Fruit fly (Drosophila melanogaster) whole organism: ENCODE data around the gene Sema1a.

ENCODE experiments used
- CG8478 ChIP-seq: fragments of >200 bp; optimal IDR thresholded peaks from 2 replicates; lab custom pipeline; 2018; ENCODE audit warnings: inconsistent platforms
- Dll ChIP-seq: fragments of >200 bp; optimal IDR thresholded peaks from 2 replicates; lab custom pipeline; 2017
- EcR ChIP-seq, 2 experiments: fragments of >200 bp; optimal IDR thresholded peaks; 2 replicates each; lab custom pipeline; 2017; ENCODE audit warnings: missing biosample characterization in 2 of 2, missing genetic modification characterization in 2 of 2, missing genetic modification reagents in 2 of 2
- pan ChIP-seq: fragments of >200 bp; optimal IDR thresholded peaks from 2 replicates; lab custom pipeline; 2017
- psq ChIP-seq: fragments of >200 bp; optimal IDR thresholded peaks from 2 replicates; lab custom pipeline; 2017
- usp ChIP-seq: fragments of >200 bp; optimal IDR thresholded peaks from 2 replicates; lab custom pipeline; 2017; ENCODE audit warnings: missing biosample characterization, missing genetic modification characterization, mixed read lengths

Sema1a gene

dm6 chr2L:8545393-8546100 lies 3.6 kb downstream of the Sema1a start:
- TF ChIP-seq psq (lab: Kevin White, UChicago) = no peak
- TF ChIP-seq CG8478 (lab: Kevin White, UChicago) = no peak
- no peak for TF ChIP-seq pan (lab: Kevin White, UChicago)
- no peak for TF ChIP-seq Dll (lab: Kevin White, UChicago)
- no peak for TF ChIP-seq EcR (GFP tag; optimal IDR thresholded peaks at IDR 0.05; lab: Kevin White, UChicago)
- no peak for TF ChIP-seq usp (GFP tag; lab: Kevin White, UChicago)

DNA sequence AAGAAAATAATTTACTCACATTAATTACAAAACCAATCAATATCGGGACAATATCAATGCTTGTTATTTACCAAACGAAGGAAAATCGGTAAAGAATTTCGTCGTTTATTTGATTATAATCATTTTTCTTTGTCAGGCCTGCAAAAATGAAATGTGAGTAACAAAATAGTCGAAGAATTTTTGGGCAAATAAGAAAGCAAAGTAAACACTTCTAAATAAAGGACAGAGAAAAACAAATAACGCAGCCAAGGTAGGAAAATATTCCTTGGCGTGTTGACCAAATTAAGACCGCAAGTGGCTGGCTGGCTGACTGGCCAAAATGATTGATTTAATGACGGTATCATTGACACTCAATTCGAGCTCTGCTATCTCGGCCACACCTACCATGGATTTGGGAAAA lies 6.2 kb downstream of the Sema1a start:
- TF ChIP-seq CG8478 (lab: Kevin White, UChicago) (no peak), usp (GFP tag; lab: Kevin White, UChicago) (no peak), pan (lab: Kevin White, UChicago) (no peak), psq (lab: Kevin White, UChicago) (no peak), Dll (lab: Kevin White, UChicago) (no peak), EcR (GFP tag; optimal IDR thresholded peaks at IDR 0.05; lab: Kevin White, UChicago) (no peak)

DNA sequence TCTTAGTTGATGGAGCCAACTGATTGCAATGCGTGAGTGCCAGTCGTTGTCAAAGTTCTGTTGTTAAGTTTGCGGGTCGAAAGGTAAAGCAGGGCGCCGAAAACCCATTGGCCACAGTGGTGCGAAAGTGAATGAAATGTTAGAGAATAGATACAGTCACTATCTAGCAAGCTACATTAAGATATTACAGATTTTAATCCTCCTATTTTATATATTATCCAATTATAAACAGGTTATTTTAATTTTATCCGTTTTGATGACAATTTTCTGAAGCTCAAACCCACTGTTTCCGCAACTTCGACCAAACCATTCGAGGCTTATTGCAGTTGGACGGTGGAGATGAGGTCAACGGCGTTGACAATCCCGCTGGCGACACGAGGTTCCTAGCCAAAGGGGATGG lies 10.5 kb downstream of the Sema1a start:
- TF ChIP-seq usp (GFP tag; lab: Kevin White, UChicago) (no peak), CG8478 (lab: Kevin White, UChicago) (no peak), psq (lab: Kevin White, UChicago) (no peak), pan (lab: Kevin White, UChicago) (no peak), EcR (GFP tag; optimal IDR thresholded peaks at IDR 0.05; lab: Kevin White, UChicago) (no peak), Dll (lab: Kevin White, UChicago) (no peak)

dm6 chr2L:8553789-8554626 lies 12.1 kb downstream of the Sema1a start:
- no peak for TF ChIP-seq usp (GFP tag; lab: Kevin White, UChicago)
- no peak for TF ChIP-seq EcR (GFP tag; optimal IDR thresholded peaks at IDR 0.05; lab: Kevin White, UChicago)
- TF ChIP-seq psq (lab: Kevin White, UChicago) = no peak
- TF ChIP-seq CG8478 (lab: Kevin White, UChicago) = no peak
- TF ChIP-seq pan (lab: Kevin White, UChicago) = no peak
- no peak for TF ChIP-seq Dll (lab: Kevin White, UChicago)

dm6 chr2L:8556207-8556606 lies 14.3 kb downstream of the Sema1a start:
- no peak for TF ChIP-seq Dll (lab: Kevin White, UChicago)
- TF ChIP-seq psq (lab: Kevin White, UChicago) = no peak
- TF ChIP-seq usp (GFP tag; lab: Kevin White, UChicago) = no peak

dm6 chr2L:8570408-8571072 lies 28.6 kb downstream of the Sema1a start:
- TF ChIP-seq Dll (lab: Kevin White, UChicago) (no peak), EcR (GFP tag; optimal IDR thresholded peaks at IDR 0.05; lab: Kevin White, UChicago) (no peak), usp (GFP tag; lab: Kevin White, UChicago) (no peak), CG8478 (lab: Kevin White, UChicago) (no peak), psq (lab: Kevin White, UChicago) (no peak), pan (lab: Kevin White, UChicago) (no peak)

dm6 chr2L:8572900-8573299 lies 31.0 kb downstream of the Sema1a start:
- no peak for TF ChIP-seq CG8478 (lab: Kevin White, UChicago)
- TF ChIP-seq pan (lab: Kevin White, UChicago) = no peak

dm6 chr2L:8574258-8574657 lies 32.3 kb downstream of the Sema1a start:
- TF ChIP-seq CG8478 (lab: Kevin White, UChicago) (no peak), Dll (lab: Kevin White, UChicago) (no peak), usp (GFP tag; lab: Kevin White, UChicago) (no peak)

DNA sequence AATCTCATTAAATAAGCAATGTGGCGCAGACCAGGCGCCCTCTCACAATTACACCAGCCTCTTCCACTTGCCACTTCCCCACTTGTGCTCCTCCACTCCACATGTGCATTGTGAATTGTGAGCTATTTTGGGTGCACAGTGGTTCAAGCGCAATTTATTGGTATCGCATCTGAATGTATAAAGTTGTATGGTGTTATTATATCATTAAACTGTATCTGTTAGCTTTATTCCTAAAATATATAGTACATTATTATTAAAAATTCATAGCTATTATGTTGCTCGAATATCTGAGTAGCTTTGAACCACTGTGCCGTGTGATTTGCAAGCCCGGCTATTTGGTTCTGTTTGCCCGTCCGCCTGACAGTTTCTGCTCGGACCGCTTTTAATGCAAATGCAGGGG lies 33.0 kb downstream of the Sema1a start:
- TF ChIP-seq usp (GFP tag; lab: Kevin White, UChicago) = no peak
- no peak for TF ChIP-seq CG8478 (lab: Kevin White, UChicago)
- TF ChIP-seq psq (lab: Kevin White, UChicago) = no peak
- TF ChIP-seq EcR (GFP tag; optimal IDR thresholded peaks at IDR 0.05; lab: Kevin White, UChicago) = no peak
- TF ChIP-seq pan (lab: Kevin White, UChicago) = no peak
- TF ChIP-seq Dll (lab: Kevin White, UChicago) = no peak

DNA sequence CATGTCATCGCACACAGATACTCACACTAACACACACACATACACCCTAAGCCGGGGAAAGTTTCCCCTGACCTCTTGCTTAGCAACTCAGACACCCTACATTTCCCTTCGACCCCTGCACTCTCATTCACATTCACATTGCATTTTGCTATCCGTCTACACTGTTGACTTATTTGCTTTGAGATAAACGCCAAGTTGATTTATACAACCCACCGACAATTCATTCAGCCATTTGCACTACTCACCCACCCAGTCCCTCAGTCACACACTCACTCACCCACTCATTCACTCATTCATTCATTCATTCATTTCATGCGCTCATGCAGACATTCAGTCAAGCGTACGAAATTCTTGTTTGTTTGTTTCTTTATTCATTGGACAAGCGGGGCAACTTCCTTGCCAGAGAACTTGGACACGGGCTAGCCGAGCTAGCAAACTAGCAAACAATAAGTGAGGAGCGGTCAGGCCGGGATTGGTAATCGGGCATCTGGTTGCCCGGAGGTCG lies 34.6 kb downstream of the Sema1a start:
- no peak for TF ChIP-seq psq (lab: Kevin White, UChicago)
- TF ChIP-seq Dll (lab: Kevin White, UChicago) = no peak
- TF ChIP-seq usp (GFP tag; lab: Kevin White, UChicago) = no peak
- no peak for TF ChIP-seq pan (lab: Kevin White, UChicago)
- TF ChIP-seq EcR (GFP tag; optimal IDR thresholded peaks at IDR 0.05; lab: Kevin White, UChicago) = no peak
- no peak for TF ChIP-seq CG8478 (lab: Kevin White, UChicago)

DNA sequence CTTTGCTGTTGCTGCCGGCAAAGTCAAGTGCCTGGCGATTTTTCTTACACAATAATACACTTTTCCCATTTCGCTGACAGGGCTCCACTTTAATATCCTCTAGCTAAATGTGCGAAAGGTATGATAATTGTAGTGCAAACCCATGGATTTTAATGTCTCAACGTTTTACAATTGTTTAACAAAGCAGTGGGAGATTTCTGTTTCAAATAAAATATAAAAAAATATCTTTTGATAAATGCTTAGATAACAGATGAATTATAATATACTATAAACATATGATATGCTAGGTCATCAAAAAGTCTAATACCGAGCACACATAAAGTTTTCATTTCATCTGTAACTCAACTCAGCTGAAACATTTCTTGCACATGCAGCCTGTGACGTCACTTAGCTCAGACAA lies 37.9 kb downstream of the Sema1a start:
- TF ChIP-seq EcR (GFP tag; optimal IDR thresholded peaks at IDR 0.05; lab: Kevin White, UChicago) = no peak
- no peak for TF ChIP-seq pan (lab: Kevin White, UChicago)
- no peak for TF ChIP-seq psq (lab: Kevin White, UChicago)
- no peak for TF ChIP-seq Dll (lab: Kevin White, UChicago)
- no peak for TF ChIP-seq usp (GFP tag; lab: Kevin White, UChicago)
- no peak for TF ChIP-seq CG8478 (lab: Kevin White, UChicago)
